Comparison of ENCODE assay signal across 4 fruit fly cellular contexts in the genomic region with DNA sequence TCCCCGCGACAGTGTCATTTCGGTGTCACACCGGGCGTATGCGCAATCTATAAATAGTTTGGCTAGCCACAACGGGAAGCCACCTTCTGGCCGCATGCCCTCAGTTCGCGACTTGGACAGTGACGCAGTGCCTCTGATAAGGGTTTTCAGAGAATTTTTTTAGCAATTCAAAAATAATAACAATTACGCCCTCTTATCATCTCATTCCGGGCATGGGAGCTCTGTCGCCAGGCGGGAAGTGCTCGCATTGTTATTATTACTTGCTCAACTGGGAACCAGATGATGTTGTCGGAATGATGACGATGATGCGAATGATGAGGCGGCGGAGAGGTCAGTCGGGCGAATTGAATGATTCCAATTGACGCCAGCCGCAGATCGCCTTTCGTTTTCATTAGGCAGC.
TF ChIP-seq lines count a peak whose summit lies in the region.

No protein-coding gene starts in this region.

- no peak for TF ChIP-seq CTCF in whole organism, embryonic (GFP tag; optimal IDR thresholded peaks at IDR 0.05; lab: Kevin White, UChicago)

TF ChIP-seq in whole organism, adult, 20 proteins besides CTCF, POLR2A, EP300 and RAD21:
- TF ChIP-seq cic (GFP tag; optimal IDR thresholded peaks at IDR 0.05; lab: Kevin White, UChicago) (peak; percentile 23), ovo (GFP tag; optimal IDR thresholded peaks at IDR 0.05; lab: Kevin White, UChicago) (no peak), CG5204 (GFP tag; optimal IDR thresholded peaks at IDR 0.05; lab: Kevin White, UChicago) (peak; percentile 35), CG7101 (tag; optimal IDR thresholded peaks at IDR 0.05; lab: Kevin White, UChicago) (no peak), Crg-1 (GFP tag; optimal IDR thresholded peaks at IDR 0.05; lab: Kevin White, UChicago) (no peak)

TF ChIP-seq in whole organism, embryonic, 481 proteins besides CTCF, POLR2A, EP300 and RAD21 (continues in another document):
- TF ChIP-seq TFAM (GFP tag; optimal IDR thresholded peaks at IDR 0.05; lab: Kevin White, UChicago) (no peak), seq (GFP tag; IDR thresholded peaks at IDR 0.05; lab: Robert Waterston, UW) (no peak), Med (GFP tag; lab: Kevin White, UChicago) (peak; percentile 10), CG8478 (optimal IDR thresholded peaks at IDR 0.05; lab: Kevin White, UChicago) (no peak), repo (GFP tag; optimal IDR thresholded peaks at IDR 0.05; lab: Kevin White, UChicago) (no peak), CG12769 (tag; optimal IDR thresholded peaks at IDR 0.05; lab: Kevin White, UChicago) (peak; percentile 4), CG9932 (GFP tag; IDR thresholded peaks at IDR 0.05; lab: Robert Waterston, UW) (no peak), abd-A (tag; optimal IDR thresholded peaks at IDR 0.05; lab: Kevin White, UChicago) (no peak), Hey (tag; optimal IDR thresholded peaks at IDR 0.05; lab: Kevin White, UChicago) (peak; percentile 26), odd (GFP tag; optimal IDR thresholded peaks at IDR 0.05; lab: Kevin White, UChicago) (no peak), CG10543 (GFP tag; optimal IDR thresholded peaks at IDR 0.05; lab: Kevin White, UChicago) (peak; percentile 66), E2f1 (GFP tag; IDR thresholded peaks at IDR 0.05; lab: Robert Waterston, UW) (no peak), row (GFP tag; IDR thresholded peaks at IDR 0.05; lab: Robert Waterston, UW) (no peak), Mrtf (GFP tag; IDR thresholded peaks at IDR 0.05; lab: Robert Waterston, UW) (no peak), D19B (GFP tag; optimal IDR thresholded peaks at IDR 0.05; lab: Kevin White, UChicago) (no peak), NK7.1 (GFP tag; optimal IDR thresholded peaks at IDR 0.05; lab: Kevin White, UChicago) (no peak), CG34376 (GFP tag; optimal IDR thresholded peaks at IDR 0.05; lab: Kevin White, UChicago) (peak; percentile 80), exex (tag; optimal IDR thresholded peaks at IDR 0.05; lab: Kevin White, UChicago) (peak; percentile 74), ro (GFP tag; IDR thresholded peaks at IDR 0.05; lab: Robert Waterston, UW) (no peak), Nf-YC (tag; optimal IDR thresholded peaks at IDR 0.05; lab: Kevin White, UChicago) (no peak), chinmo (GFP tag; IDR thresholded peaks at IDR 0.05; lab: Robert Waterston, UW; ENCODE audit: partially characterized antibody) (0 out of 4 replicates have a peak, but pooled peaks have one; percentile 51), ara (GFP tag; IDR thresholded peaks at IDR 0.05; lab: Robert Waterston, UW) (no peak), caup (GFP tag; optimal IDR thresholded peaks at IDR 0.05; lab: Kevin White, UChicago; ENCODE audit: severe bottlenecking) (no peak), ERR (GFP tag; optimal IDR thresholded peaks at IDR 0.05; lab: Kevin White, UChicago) (peak; percentile 27), Pdp1 (GFP tag; optimal IDR thresholded peaks at IDR 0.05; lab: Kevin White, UChicago) (peak in 1 of 2 experiments; percentile 8), cato (GFP tag; optimal IDR thresholded peaks at IDR 0.05; lab: Kevin White, UChicago; ENCODE audit: borderline replicate concordance) (no peak), bowl (GFP tag; IDR thresholded peaks at IDR 0.05; lab: Robert Waterston, UW) (no peak), sd (tag; optimal IDR thresholded peaks at IDR 0.05; lab: Kevin White, UChicago) (peak; percentile 17)

TF ChIP-seq in whole organism, prepupa, 60 proteins besides CTCF, POLR2A, EP300 and RAD21:
- TF ChIP-seq vri (GFP tag; optimal IDR thresholded peaks at IDR 0.05; lab: Kevin White, UChicago) (peak; percentile 0), lz (GFP tag; optimal IDR thresholded peaks at IDR 0.05; lab: Kevin White, UChicago) (no peak), CG4318 (GFP tag; optimal IDR thresholded peaks at IDR 0.05; lab: Kevin White, UChicago) (no peak), topi (GFP tag; optimal IDR thresholded peaks at IDR 0.05; lab: Kevin White, UChicago) (no peak), fkh (GFP tag; optimal IDR thresholded peaks at IDR 0.05; lab: Kevin White, UChicago) (no peak), Blimp-1 (GFP tag; optimal IDR thresholded peaks at IDR 0.05; lab: Kevin White, UChicago) (peak; percentile 20), Gug (GFP tag; IDR thresholded peaks at IDR 0.05; lab: Robert Waterston, UW) (no peak), Eip93F (GFP tag; optimal IDR thresholded peaks at IDR 0.05; lab: Kevin White, UChicago) (peak; percentile 10), fd85E (GFP tag; optimal IDR thresholded peaks at IDR 0.05; lab: Kevin White, UChicago) (no peak), CG34406 (GFP tag; optimal IDR thresholded peaks at IDR 0.05; lab: Kevin White, UChicago) (no peak), net (GFP tag; optimal IDR thresholded peaks at IDR 0.05; lab: Kevin White, UChicago) (no peak), svp (GFP tag; lab: Kevin White, UChicago) (peak; percentile 97), Eip78C (GFP tag; lab: Kevin White, UChicago) (no peak), OdsH (GFP tag; optimal IDR thresholded peaks at IDR 0.05; lab: Kevin White, UChicago) (no peak), Sox102F (GFP tag; optimal IDR thresholded peaks at IDR 0.05; lab: Kevin White, UChicago) (no peak), CG15336 (GFP tag; IDR thresholded peaks at IDR 0.05; lab: Robert Waterston, UW) (no peak), Met (GFP tag; optimal IDR thresholded peaks at IDR 0.05; lab: Kevin White, UChicago) (no peak)

TF ChIP-seq in whole organism, wandering third instar larva, 38 proteins besides CTCF, POLR2A, EP300 and RAD21:
- TF ChIP-seq rgr (GFP tag; optimal IDR thresholded peaks at IDR 0.05; lab: Kevin White, UChicago) (no peak), woc (GFP tag; optimal IDR thresholded peaks at IDR 0.05; lab: Kevin White, UChicago) (no peak), CG9705 (GFP tag; optimal IDR thresholded peaks at IDR 0.05; lab: Kevin White, UChicago) (no peak), Jra (GFP tag; optimal IDR thresholded peaks at IDR 0.05; lab: Kevin White, UChicago) (no peak), Rel (GFP tag; optimal IDR thresholded peaks at IDR 0.05; lab: Kevin White, UChicago) (no peak), Rel (tag; optimal IDR thresholded peaks at IDR 0.05; lab: Kevin White, UChicago) (peak; percentile 44), Myc (optimal IDR thresholded peaks at IDR 0.05; lab: Kevin White, UChicago) (no peak), Abd-B (GFP tag; optimal IDR thresholded peaks at IDR 0.05; lab: Kevin White, UChicago) (no peak), brk (GFP tag; optimal IDR thresholded peaks at IDR 0.05; lab: Kevin White, UChicago) (no peak), Vsx2 (GFP tag; optimal IDR thresholded peaks at IDR 0.05; lab: Kevin White, UChicago; ENCODE audit: partially characterized antibody) (peak; percentile 17), usp (GFP tag; optimal IDR thresholded peaks at IDR 0.05; lab: Kevin White, UChicago) (no peak), foxo (GFP tag; optimal IDR thresholded peaks at IDR 0.05; lab: Kevin White, UChicago) (no peak), tai (GFP tag; optimal IDR thresholded peaks at IDR 0.05; lab: Kevin White, UChicago) (no peak), Hr83 (GFP tag; optimal IDR thresholded peaks at IDR 0.05; lab: Kevin White, UChicago; ENCODE audit: poor library complexity, severe bottlenecking) (peak; percentile 9), Dfd (GFP tag; optimal IDR thresholded peaks at IDR 0.05; lab: Kevin White, UChicago) (no peak), GATAd (GFP tag; optimal IDR thresholded peaks at IDR 0.05; lab: Kevin White, UChicago) (no peak), h (GFP tag; optimal IDR thresholded peaks at IDR 0.05; lab: Kevin White, UChicago) (peak; percentile 13)
